Worm (Caenorhabditis elegans): ENCODE data around the gene srw-135.

ce11 chrV:2985309-2985708, 26.0 kb downstream of the srw-135 start, which contains the start of gene srw-139:
- TF ChIP-seq nhr-76 (tag; optimal IDR thresholded peaks at IDR 0.05) (no peak), ceh-16 (tag; optimal IDR thresholded peaks at IDR 0.05) (no peak), fos-1 (tag; optimal IDR thresholded peaks at IDR 0.05) (no peak), lin-15B (tag; optimal IDR thresholded peaks at IDR 0.05) (no peak), nhr-28 (tag; optimal IDR thresholded peaks at IDR 0.05) (no peak), pqm-1 (tag; optimal IDR thresholded peaks at IDR 0.05) (no peak)
